Worm (Caenorhabditis elegans): ENCODE results near the gene ZK1067.3.

The ZK1067.3 gene

ce11 chrII:9210076-9210475 is 13.0 kb upstream of the ZK1067.3 start, which contains the start of gene ZK1067.4:
Gene ZK1067.4, plus strand, starts transcription at chrII:9210376.
- TF ChIP-seq unc-62 (GFP tag; optimal IDR thresholded peaks at IDR 0.05 in 1 of 2) (peak in 1 of 2 experiments; percentile 50), unc-62 (tag; optimal IDR thresholded peaks at IDR 0.05) (no peak), php-3 (GFP tag; IDR thresholded peaks at IDR 0.05) (no peak)

ce11 chrII:9211684-9212083 is 11.4 kb upstream of the ZK1067.3 start:
- TF ChIP-seq mes-2 (tag; optimal IDR thresholded peaks at IDR 0.05; ENCODE audit: poor library complexity, severe bottlenecking), result peak; percentile 82
- no peak for TF ChIP-seq fos-1 (tag; optimal IDR thresholded peaks at IDR 0.05)
- peak; percentile 8 for TF ChIP-seq unc-130 (GFP tag; optimal IDR thresholded peaks at IDR 0.05)
- no peak for TF ChIP-seq unc-39 (tag; optimal IDR thresholded peaks at IDR 0.05)
- TF ChIP-seq T26A8.4 (GFP tag; IDR thresholded peaks at IDR 0.05), result peak; percentile 86
- TF ChIP-seq ceh-62 (tag; optimal IDR thresholded peaks at IDR 0.05), result no peak
- no peak for TF ChIP-seq fkh-10 (GFP tag; optimal IDR thresholded peaks at IDR 0.05)
- no peak for TF ChIP-seq sdz-12 (GFP tag; optimal IDR thresholded peaks at IDR 0.05)
- TF ChIP-seq dmd-8 (GFP tag; IDR thresholded peaks at IDR 0.05), result no peak; the same call in 1 of the 2 replicates
- no peak for TF ChIP-seq mdl-1 (tag; optimal IDR thresholded peaks at IDR 0.05)
- TF ChIP-seq nhr-11 (tag; optimal IDR thresholded peaks at IDR 0.05), result no peak
- no peak for TF ChIP-seq php-3 (GFP tag; IDR thresholded peaks at IDR 0.05)
- no peak for TF ChIP-seq F10B5.3 (tag; optimal IDR thresholded peaks at IDR 0.05)
- TF ChIP-seq hlh-11 (tag; optimal IDR thresholded peaks at IDR 0.05), result peak; percentile 67
- 0 out of 2 replicates have a peak, but pooled peaks have one; percentile 7 for TF ChIP-seq D1046.2 (GFP tag; IDR thresholded peaks at IDR 0.05)
- TF ChIP-seq mep-1 (tag; optimal IDR thresholded peaks at IDR 0.05), result peak; percentile 61
- peak; percentile 83 for TF ChIP-seq snpc-4 (tag; optimal IDR thresholded peaks at IDR 0.05)
- peak; percentile 78 for TF ChIP-seq duxl-1 (tag; optimal IDR thresholded peaks at IDR 0.05; ENCODE audit: poor library complexity)
- TF ChIP-seq set-16 (GFP tag; IDR thresholded peaks at IDR 0.05), result no peak
- peak; percentile 75 for TF ChIP-seq lim-7 (GFP tag; IDR thresholded peaks at IDR 0.05)
- no peak for TF ChIP-seq F37D6.2 (tag; optimal IDR thresholded peaks at IDR 0.05)
- peak; percentile 43 for TF ChIP-seq hlh-30 (tag; optimal IDR thresholded peaks at IDR 0.05; ENCODE audit: insufficient read depth)
- TF ChIP-seq pqm-1 (tag; optimal IDR thresholded peaks at IDR 0.05), result no peak
- no peak for TF ChIP-seq skn-1 (tag; optimal IDR thresholded peaks at IDR 0.05)
- no peak for TF ChIP-seq F44E2.7 (GFP tag; IDR thresholded peaks at IDR 0.05)
- TF ChIP-seq nhr-42 (GFP tag; IDR thresholded peaks at IDR 0.05), result 0 out of 2 replicates have a peak, but pooled peaks have one; percentile 64
- peak; percentile 60 for TF ChIP-seq snpc-1.2 (GFP tag; IDR thresholded peaks at IDR 0.05)
- no peak for TF ChIP-seq zag-1 (tag; optimal IDR thresholded peaks at IDR 0.05)
- no peak for TF ChIP-seq nhr-10 (tag; optimal IDR thresholded peaks at IDR 0.05)
- no peak for TF ChIP-seq nhr-111 (GFP tag; optimal IDR thresholded peaks at IDR 0.05)
- TF ChIP-seq madf-9 (GFP tag; conservative IDR thresholded peaks at IDR 0.05), result 0 out of 2 replicates have a peak, but pooled peaks have one; percentile 32
- TF ChIP-seq arid-1 (GFP tag; conservative IDR thresholded peaks at IDR 0.05), result peak; percentile 69; the same call in 1 of the 2 replicates
- no peak for TF ChIP-seq dve-1 (tag; optimal IDR thresholded peaks at IDR 0.05; ENCODE audit: insufficient read depth)
- TF ChIP-seq lin-1 (GFP tag; IDR thresholded peaks at IDR 0.05), result peak; percentile 62
- TF ChIP-seq tra-1 (GFP tag; IDR thresholded peaks at IDR 0.05), result peak; percentile 59; the same call in 1 of the 2 replicates
- TF ChIP-seq lsy-2 (tag; optimal IDR thresholded peaks at IDR 0.05), result peak in 1 of 2 experiments; percentile 68
- no peak for TF ChIP-seq egl-27 (tag; optimal IDR thresholded peaks at IDR 0.05)
- no peak for TF ChIP-seq hmg-1.1 (GFP tag; IDR thresholded peaks at IDR 0.05)
- TF ChIP-seq rbr-2 (tag; optimal IDR thresholded peaks at IDR 0.05), result peak; percentile 23
- TF ChIP-seq hif-1 (tag; optimal IDR thresholded peaks at IDR 0.05), result peak in 1 of 2 experiments; percentile 58
- peak; percentile 30 for TF ChIP-seq F49E8.2 (tag; optimal IDR thresholded peaks at IDR 0.05; ENCODE audit: borderline replicate concordance)
- TF ChIP-seq nhr-41 (GFP tag; IDR thresholded peaks at IDR 0.05), result no peak
- no peak for TF ChIP-seq aly-2 (tag; optimal IDR thresholded peaks at IDR 0.05)
- TF ChIP-seq dmd-9 (GFP tag; IDR thresholded peaks at IDR 0.05), result no peak
- no peak for TF ChIP-seq Y105C5A.15 (GFP tag; IDR thresholded peaks at IDR 0.05)
- no peak for TF ChIP-seq Y5F2A.4 (GFP tag; optimal IDR thresholded peaks at IDR 0.05)
- TF ChIP-seq unc-62 (GFP tag; optimal IDR thresholded peaks at IDR 0.05 in 1 of 2), result peak in 1 of 2 experiments; percentile 48
- no peak for TF ChIP-seq unc-62 (tag; optimal IDR thresholded peaks at IDR 0.05)
- no peak for TF ChIP-seq ZK546.5 (tag; optimal IDR thresholded peaks at IDR 0.05)

All from whole organism, L4 larva.